Worm (Caenorhabditis elegans) whole organism, L4 larva: ENCODE results near the gene ZK666.15.

Source experiments
- D1046.2 ChIP-seq: fragments of 200-800 bp; sonication (Bioruptor generic); IDR thresholded peaks from 2 replicates; pipeline ENCODE4 v1.3.6; 2022; ENCODE audit warnings: missing genetic modification characterization, missing compliant biosample characterization
- F49E8.2 ChIP-seq: sonication (generic microtip); optimal IDR thresholded peaks from 2 replicates; lab custom pipeline; 2016; ENCODE audit warnings: missing compliant biosample characterization, mild to moderate bottlenecking, missing genetic modification characterization, borderline replicate concordance
- ZK337.2 ChIP-seq: fragments of 200-800 bp; sonication (Bioruptor generic); IDR thresholded peaks from 2 replicates; pipeline ENCODE4 v1.3.6; 2022; ENCODE audit warnings: missing genetic modification reagents, missing genetic modification characterization, missing compliant biosample characterization
- ZK546.5 ChIP-seq, 2 experiments: sonication (generic microtip); optimal IDR thresholded peaks; 2 replicates each; lab custom pipeline; 2017; ENCODE audit warnings: missing biosample characterization in 2 of 2, missing genetic modification characterization in 2 of 2
- egl-27 ChIP-seq: sonication (generic microtip); optimal IDR thresholded peaks from 3 replicates; lab custom pipeline; 2017; ENCODE audit warnings: missing biosample characterization, missing genetic modification reagents, missing genetic modification characterization
- lin-13 ChIP-seq: fragments of 150-350 bp; optimal IDR thresholded peaks from 2 replicates; lab custom pipeline; 2014; ENCODE audit warnings: missing biosample characterization, missing genetic modification reagents, missing genetic modification characterization
- lir-3 ChIP-seq: sonication (generic microtip); optimal IDR thresholded peaks from 2 replicates; lab custom pipeline; 2016; ENCODE audit warnings: mild to moderate bottlenecking, missing genetic modification characterization, missing compliant biosample characterization
- lsy-2 ChIP-seq, 2 experiments: fragments of 150-350 bp in 1 of 2; sonication (generic microtip) in 1 of 2; optimal IDR thresholded peaks; 2 replicates each; lab custom pipeline; 2014 to 2017; ENCODE audit warnings: missing biosample characterization in 2 of 2, missing genetic modification characterization in 2 of 2
- mdl-1 ChIP-seq, 2 experiments: fragments of 150-350 bp in 1 of 2; sonication (generic microtip) in 1 of 2; optimal IDR thresholded peaks; 2 replicates each; lab custom pipeline; 2014 to 2017; ENCODE audit warnings: missing biosample characterization in 2 of 2, missing genetic modification characterization in 2 of 2
- mxl-2 ChIP-seq: fragments of 200-800 bp; sonication (Bioruptor generic); conservative IDR thresholded peaks from 2 replicates; pipeline ENCODE4 v1.3.6; 2022; ENCODE audit warnings: missing genetic modification reagents, missing genetic modification characterization, missing compliant biosample characterization
- snpc-4 ChIP-seq: fragments of 150-350 bp; optimal IDR thresholded peaks from 2 replicates; lab custom pipeline; 2014; ENCODE audit warnings: missing biosample characterization, missing genetic modification characterization
- unc-39 ChIP-seq: sonication (generic microtip); optimal IDR thresholded peaks from 2 replicates; lab custom pipeline; 2017; ENCODE audit warnings: missing biosample characterization, missing genetic modification characterization

ce11 chrII:10482899-10483298 is 3.9 kb upstream of the ZK666.15 start:
- TF ChIP-seq snpc-4 (tag; lab: Kevin White, UChicago) (no peak), ZK337.2 (GFP tag; lab: Robert Waterston, UW) (no peak), D1046.2 (GFP tag; lab: Robert Waterston, UW) (no peak), egl-27 (tag; lab: Kevin White, UChicago) (no peak), lsy-2 (tag; optimal IDR thresholded peaks at IDR 0.05; lab: Kevin White, UChicago) (no peak), ZK546.5 (tag; optimal IDR thresholded peaks at IDR 0.05; lab: Kevin White, UChicago) (no peak), lir-3 (tag; lab: Kevin White, UChicago) (no peak), mxl-2 (GFP tag; lab: Robert Waterston, UW) (no peak), unc-39 (tag; lab: Kevin White, UChicago) (no peak), mdl-1 (tag; optimal IDR thresholded peaks at IDR 0.05; lab: Kevin White, UChicago) (no peak), F49E8.2 (no peak), lin-13 (GFP tag; lab: Kevin White, UChicago) (no peak)
